Worm (Caenorhabditis elegans): Measurements from ENCODE around the gene nmt-1.

DNA sequence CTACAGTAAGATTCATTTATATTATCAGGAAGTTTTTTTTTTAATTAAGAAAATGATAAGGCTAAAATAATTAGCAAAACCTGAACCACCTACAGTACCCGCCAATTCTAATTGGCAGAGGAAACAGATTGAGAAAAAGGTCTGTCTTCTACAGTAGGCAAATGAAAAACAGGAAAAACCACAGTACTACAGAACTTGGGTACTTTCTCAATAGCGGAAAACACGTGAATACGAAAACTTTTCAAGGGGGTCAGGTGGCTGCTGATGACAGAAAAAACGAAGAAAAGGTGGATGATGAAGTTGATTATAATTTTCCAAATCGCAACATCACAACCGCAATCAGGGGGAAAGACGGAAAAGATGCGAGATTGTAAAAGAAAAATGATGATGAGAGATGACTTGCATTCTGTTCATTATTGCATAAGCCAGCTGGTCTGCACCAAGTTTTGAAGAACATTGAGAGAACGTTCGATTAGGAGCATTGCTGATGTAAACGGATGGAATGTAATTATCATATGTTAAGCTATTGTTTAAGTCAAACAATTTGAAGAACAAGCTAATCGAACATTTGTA lies 28.3 kb upstream of the nmt-1 start:
- no peak for TF ChIP-seq nhr-12 (tag; optimal IDR thresholded peaks at IDR 0.05)
- peak in 1 of 2 experiments; percentile 71 for TF ChIP-seq mdl-1 (tag; optimal IDR thresholded peaks at IDR 0.05)
- no peak for TF ChIP-seq zip-4 (GFP tag; optimal IDR thresholded peaks at IDR 0.05)
- TF ChIP-seq hpl-2 (GFP tag; optimal IDR thresholded peaks at IDR 0.05): no peak
- no peak for TF ChIP-seq nhr-76 (tag; optimal IDR thresholded peaks at IDR 0.05)
- no peak for TF ChIP-seq ztf-4 (tag; optimal IDR thresholded peaks at IDR 0.05)
- TF ChIP-seq unc-62 (GFP tag; optimal IDR thresholded peaks at IDR 0.05): no peak
- TF ChIP-seq lin-13 (GFP tag; optimal IDR thresholded peaks at IDR 0.05): peak; percentile 9
- TF ChIP-seq zag-1 (tag; optimal IDR thresholded peaks at IDR 0.05): no peak
- TF ChIP-seq dpl-1 (GFP tag; optimal IDR thresholded peaks at IDR 0.05): no peak
- TF ChIP-seq pqm-1 (tag; optimal IDR thresholded peaks at IDR 0.05): no peak
- no peak for TF ChIP-seq lin-39 (tag; optimal IDR thresholded peaks at IDR 0.05)
- no peak for TF ChIP-seq skn-1 (tag; optimal IDR thresholded peaks at IDR 0.05)

Measured in whole organism, L1 larva.